Worm (Caenorhabditis elegans): ENCODE data around the gene H13N06.2.

Gene H13N06.2

DNA sequence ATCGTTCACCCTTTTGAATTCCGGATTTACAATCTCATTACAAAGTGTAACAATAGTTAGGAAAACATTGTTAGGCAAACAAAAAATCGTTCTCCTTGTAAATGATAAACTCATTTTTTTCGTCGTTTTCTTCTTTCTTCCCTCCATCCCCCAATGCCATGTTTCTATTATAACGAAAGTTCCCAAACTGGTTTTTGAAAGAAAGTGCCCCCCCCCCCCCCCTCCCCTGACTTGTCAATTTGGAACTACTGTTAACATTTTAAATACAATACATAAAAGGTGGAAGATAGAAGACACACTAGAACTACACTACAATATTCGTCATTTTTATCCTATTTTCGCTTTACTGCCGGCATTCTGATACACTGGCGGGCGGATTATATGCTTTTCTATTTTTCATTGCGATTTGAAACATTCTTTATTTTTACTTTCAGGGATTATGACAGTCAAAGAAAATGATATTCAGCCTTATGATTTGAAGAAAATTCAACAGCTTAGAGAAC lies 41.6 kb upstream of the H13N06.2 start, which contains the start of gene R03A10.5:
Gene R03A10.5, plus strand, starts transcription at position 431 of the 503 bp plus-strand sequence.
- TF ChIP-seq vab-15 (tag; optimal IDR thresholded peaks at IDR 0.05) (no peak), lin-14 (GFP tag; optimal IDR thresholded peaks at IDR 0.05) (peak; percentile 61), grh-1 (GFP tag; IDR thresholded peaks at IDR 0.05) (peak; percentile 75), zip-4 (GFP tag; optimal IDR thresholded peaks at IDR 0.05) (no peak), nhr-19 (GFP tag; conservative IDR thresholded peaks at IDR 0.05) (0 out of 2 replicates have a peak, but pooled peaks have one; percentile 5), blmp-1 (tag; optimal IDR thresholded peaks at IDR 0.05) (peak; percentile 38), nhr-85 (tag) (peak; percentile 81), pqm-1 (tag; optimal IDR thresholded peaks at IDR 0.05) (no peak)

DNA sequence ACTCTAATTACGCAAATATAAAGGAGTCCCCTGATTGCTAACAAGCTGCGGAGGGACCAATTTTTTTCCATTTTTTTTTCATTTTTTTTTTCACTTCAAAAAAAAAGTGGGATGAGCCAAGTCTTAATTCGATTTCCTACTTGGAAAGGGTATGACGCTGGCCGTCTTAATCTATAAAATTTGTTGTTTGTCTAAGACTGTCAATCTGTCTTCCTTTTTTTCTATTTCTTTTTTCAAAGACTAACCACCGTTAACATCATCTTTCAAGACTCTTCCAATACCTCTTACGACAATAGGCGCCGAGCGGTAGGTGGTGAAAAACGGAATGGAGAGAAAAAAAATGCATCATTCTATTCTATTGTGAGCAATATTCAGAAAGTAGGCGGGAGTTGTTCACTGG lies 22.9 kb upstream of the H13N06.2 start:
- TF ChIP-seq F16B12.6 (tag; optimal IDR thresholded peaks at IDR 0.05): no peak
- TF ChIP-seq jun-1 (tag; optimal IDR thresholded peaks at IDR 0.05): no peak
- no peak for TF ChIP-seq fkh-10 (GFP tag; optimal IDR thresholded peaks at IDR 0.05)
- TF ChIP-seq ama-1 (optimal IDR thresholded peaks at IDR 0.05): no peak
- no peak for TF ChIP-seq swsn-7 (tag; optimal IDR thresholded peaks at IDR 0.05)
- no peak for TF ChIP-seq ceh-90 (tag; optimal IDR thresholded peaks at IDR 0.05)

DNA sequence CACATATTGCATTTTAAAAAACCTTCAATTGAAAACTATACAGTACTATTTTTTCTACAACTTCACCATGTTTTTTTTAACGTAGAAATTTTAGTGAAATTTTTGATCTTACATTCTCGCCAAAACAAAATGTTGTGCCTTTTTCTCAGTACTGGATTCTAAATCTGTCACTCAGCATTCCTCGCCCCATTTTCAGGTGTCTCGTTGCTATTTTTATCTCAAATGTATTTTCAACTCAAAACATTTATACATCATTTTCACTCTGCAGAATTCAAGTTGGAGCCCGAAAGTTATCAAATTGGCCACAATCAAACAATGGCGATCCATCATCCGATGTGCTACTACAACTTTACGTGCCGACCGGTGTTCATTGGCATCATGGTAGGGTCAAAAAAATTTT lies 21.9 kb upstream of the H13N06.2 start, which contains the start of gene sprr-1:
Gene sprr-1, plus strand, starts transcription at position 269 of the 400 bp plus-strand sequence.
- TF ChIP-seq hpl-2 (GFP tag; optimal IDR thresholded peaks at IDR 0.05) (no peak), fos-1 (tag; optimal IDR thresholded peaks at IDR 0.05) (no peak), fkh-8 (tag; optimal IDR thresholded peaks at IDR 0.05) (no peak), aha-1 (tag; optimal IDR thresholded peaks at IDR 0.05) (no peak), blmp-1 (tag; optimal IDR thresholded peaks at IDR 0.05) (no peak), xbp-1 (tag; optimal IDR thresholded peaks at IDR 0.05) (no peak), unc-130 (tag; optimal IDR thresholded peaks at IDR 0.05) (no peak)

DNA sequence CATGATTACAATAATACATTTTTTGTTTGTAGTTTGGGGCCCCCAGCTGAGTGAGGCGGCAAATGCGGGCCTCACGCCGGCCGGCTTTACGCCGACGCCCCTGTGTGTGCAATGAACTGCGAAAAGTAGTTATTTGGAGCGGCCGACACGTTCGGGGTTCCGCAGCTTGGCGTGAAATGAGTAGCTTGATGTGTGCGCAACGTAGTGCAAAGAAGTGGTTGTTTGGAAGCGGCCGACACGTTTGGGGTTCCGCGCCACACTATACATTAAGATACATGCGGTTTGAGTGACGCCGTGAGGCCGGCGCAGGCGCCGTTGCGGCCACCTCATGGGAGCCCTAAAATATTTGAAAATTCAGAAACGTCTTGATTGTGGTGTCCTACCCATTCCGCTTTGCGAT lies 19.2 kb upstream of the H13N06.2 start:
- no peak for TF ChIP-seq mep-1 (tag; optimal IDR thresholded peaks at IDR 0.05)
- peak; percentile 24 for TF ChIP-seq snpc-4 (tag; optimal IDR thresholded peaks at IDR 0.05)

DNA sequence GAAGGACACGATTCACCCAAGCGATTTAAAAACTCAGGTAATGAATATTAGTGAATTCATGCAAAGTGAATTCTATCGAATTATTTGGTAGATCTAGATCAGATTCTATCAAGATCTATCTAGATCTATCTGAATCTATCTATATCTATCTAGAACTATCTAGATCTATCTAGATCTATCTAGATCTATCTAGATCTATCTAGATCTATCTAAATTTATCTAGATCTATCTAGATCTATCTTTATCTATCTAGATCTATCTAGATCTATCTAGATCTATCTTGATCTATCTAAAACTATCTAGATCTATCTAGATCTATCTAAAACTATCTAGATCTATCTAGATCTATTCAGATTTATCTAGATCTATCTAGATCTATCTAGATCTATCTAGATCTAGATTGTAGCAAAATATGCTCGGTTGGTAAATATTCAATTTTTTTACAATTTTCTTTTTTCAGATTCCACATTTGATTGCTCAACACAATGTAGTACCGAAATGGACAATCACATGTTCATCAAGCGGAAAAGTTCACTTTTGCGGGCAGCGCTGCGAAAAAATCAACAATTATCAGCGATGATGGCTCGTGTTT lies 17.9 kb upstream of the H13N06.2 start:
- TF ChIP-seq nhr-85 (tag) (peak; percentile 68), unc-30 (tag; optimal IDR thresholded peaks at IDR 0.05) (no peak)

DNA sequence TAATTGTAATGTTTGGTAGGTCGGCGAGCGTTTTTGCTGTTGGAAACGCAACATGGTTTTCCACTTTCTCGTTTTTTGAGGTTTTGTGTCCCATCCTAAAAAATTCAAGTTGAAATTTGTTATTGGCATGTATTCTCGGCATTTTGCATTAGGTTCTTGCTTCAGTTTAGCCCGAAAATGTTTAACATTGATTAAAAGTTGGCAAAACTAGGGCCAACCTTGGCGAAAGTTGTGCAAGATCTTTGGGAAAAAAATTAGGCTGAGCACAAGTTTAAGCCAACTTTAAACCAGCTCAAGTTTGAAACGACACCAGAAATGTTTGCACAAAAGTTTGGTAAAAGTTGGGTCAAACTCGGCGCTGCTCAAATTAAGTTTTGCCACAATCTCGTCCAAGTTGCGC lies 10.6 kb upstream of the H13N06.2 start, which contains the start of gene exc-1:
Gene exc-1, minus strand, starts transcription at position 101 of the 400 bp plus-strand sequence.
- no peak for TF ChIP-seq elt-2 (tag; optimal IDR thresholded peaks at IDR 0.05)
- TF ChIP-seq mef-2 (tag; optimal IDR thresholded peaks at IDR 0.05): no peak
- TF ChIP-seq rnt-1 (tag; optimal IDR thresholded peaks at IDR 0.05): no peak
- TF ChIP-seq fos-1 (tag; optimal IDR thresholded peaks at IDR 0.05): no peak
- TF ChIP-seq ceh-8 (GFP tag; optimal IDR thresholded peaks at IDR 0.05): no peak

DNA sequence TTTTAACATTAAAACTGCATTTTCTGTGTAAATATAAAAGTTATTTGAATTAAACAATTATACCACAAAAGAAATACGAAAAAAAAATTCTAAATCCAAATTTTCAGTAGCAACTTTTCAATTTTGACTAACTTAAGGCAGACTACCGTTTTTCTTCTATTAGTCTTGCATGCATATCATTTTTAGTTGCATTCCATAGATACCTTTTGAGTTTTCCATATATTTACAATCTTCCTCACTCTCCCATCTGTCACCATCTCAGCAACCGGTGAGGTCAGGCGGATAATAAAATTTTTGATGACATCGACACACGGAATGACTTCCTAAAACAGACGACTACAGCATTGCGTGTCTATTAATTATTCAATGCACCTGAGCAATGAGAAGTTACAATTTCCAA lies 9.2 kb upstream of the H13N06.2 start, which contains the start of gene gcy-36:
Gene gcy-36, plus strand, starts transcription at position 301 of the 400 bp plus-strand sequence.
- TF ChIP-seq egl-13 (tag; optimal IDR thresholded peaks at IDR 0.05) (peak; percentile 33), pax-3 (tag; optimal IDR thresholded peaks at IDR 0.05) (no peak)

DNA sequence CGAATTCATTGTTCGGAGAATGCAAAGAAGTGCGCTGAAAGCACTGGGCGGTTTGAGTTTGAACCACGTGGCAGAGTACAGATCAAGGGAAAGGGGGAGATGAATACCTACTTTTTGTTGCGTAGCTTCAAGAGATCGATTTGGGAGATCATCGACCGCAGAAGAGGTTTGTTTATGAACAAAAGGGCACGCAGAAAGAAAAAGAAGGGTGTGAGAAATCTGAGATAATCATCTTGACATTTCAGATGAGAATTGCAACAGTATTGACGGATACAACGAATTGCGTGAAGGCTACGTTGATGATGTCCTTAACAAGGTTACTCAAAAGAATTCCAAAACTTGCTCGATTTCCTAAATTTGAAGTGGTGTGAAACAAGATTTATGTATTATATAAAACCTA lies 2.6 kb upstream of the H13N06.2 start:
- TF ChIP-seq lir-3 (tag; optimal IDR thresholded peaks at IDR 0.05; ENCODE audit: poor library complexity) (no peak), nhr-11 (tag; optimal IDR thresholded peaks at IDR 0.05) (no peak), elt-2 (tag; optimal IDR thresholded peaks at IDR 0.05) (no peak), rnt-1 (tag; optimal IDR thresholded peaks at IDR 0.05) (peak; percentile 17), blmp-1 (tag; optimal IDR thresholded peaks at IDR 0.05) (no peak), snu-23 (GFP tag; optimal IDR thresholded peaks at IDR 0.05) (peak; percentile 11), nhr-85 (tag) (peak; percentile 62), Y116A8C.19 (tag; optimal IDR thresholded peaks at IDR 0.05; ENCODE audit: borderline replicate concordance) (no peak), sup-37 (GFP tag; optimal IDR thresholded peaks at IDR 0.05) (no peak), efl-1 (optimal IDR thresholded peaks at IDR 0.05) (no peak), efl-1 (GFP tag; optimal IDR thresholded peaks at IDR 0.05 in 1 of 2) (no peak), lin-14 (GFP tag; optimal IDR thresholded peaks at IDR 0.05) (peak; percentile 37), ceh-90 (tag; optimal IDR thresholded peaks at IDR 0.05) (no peak), hpl-2 (GFP tag; optimal IDR thresholded peaks at IDR 0.05) (no peak)
